Worm (Caenorhabditis elegans): ENCODE results near the gene ostf-4.
A peak's percentile ranks its signal among the peaks of the same experiment; 100 is the strongest.

The ostf-4 gene

ce11 chrIII:10293362-10293761, 25.0 kb downstream of the ostf-4 start:
- no peak for TF ChIP-seq hmbx-1 (tag; optimal IDR thresholded peaks at IDR 0.05)
- TF ChIP-seq tra-4 (tag; optimal IDR thresholded peaks at IDR 0.05): no peak
- TF ChIP-seq tbx-11 (GFP tag; IDR thresholded peaks at IDR 0.05): no peak
- TF ChIP-seq pes-1 (GFP tag; IDR thresholded peaks at IDR 0.05): no peak
- no peak for TF ChIP-seq ets-7 (tag; optimal IDR thresholded peaks at IDR 0.05)
- no peak for TF ChIP-seq ceh-13 (GFP tag; optimal IDR thresholded peaks at IDR 0.05)
- TF ChIP-seq hnd-1 (tag; optimal IDR thresholded peaks at IDR 0.05): no peak
- TF ChIP-seq sea-1 (GFP tag; conservative IDR thresholded peaks at IDR 0.05): no peak
- no peak for TF ChIP-seq hmg-4 (GFP tag; optimal IDR thresholded peaks at IDR 0.05)

DNA sequence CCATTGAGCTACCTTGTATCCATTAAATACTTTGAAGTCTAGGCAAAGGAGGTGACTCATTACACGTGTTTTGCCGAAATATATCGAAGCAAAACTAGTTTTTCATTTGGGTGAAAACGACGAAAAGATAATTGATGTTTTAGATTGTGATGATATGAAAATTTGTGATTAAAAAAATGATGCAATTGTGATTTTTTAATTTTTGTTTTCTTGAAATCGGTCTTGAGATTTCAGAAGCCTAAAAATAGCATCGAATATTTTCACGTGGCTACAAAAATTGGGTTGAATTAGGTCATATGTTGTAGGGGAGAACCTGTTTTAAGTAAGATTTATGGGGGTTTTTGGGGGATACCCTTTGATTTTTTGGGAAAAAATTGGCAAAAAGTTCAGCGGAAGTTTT, 27.8 kb downstream of the ostf-4 start:
- no peak for TF ChIP-seq hnd-1 (tag; optimal IDR thresholded peaks at IDR 0.05)
- TF ChIP-seq aly-1 (tag; optimal IDR thresholded peaks at IDR 0.05): no peak
- no peak for TF ChIP-seq ceh-13 (GFP tag; optimal IDR thresholded peaks at IDR 0.05)
- TF ChIP-seq hmg-4 (GFP tag; optimal IDR thresholded peaks at IDR 0.05): no peak
- TF ChIP-seq B0310.2 (tag; optimal IDR thresholded peaks at IDR 0.05): no peak
- no peak for TF ChIP-seq ama-1 (optimal IDR thresholded peaks at IDR 0.05)
- TF ChIP-seq flt-1 (GFP tag; IDR thresholded peaks at IDR 0.05): no peak
- TF ChIP-seq sea-1 (GFP tag; conservative IDR thresholded peaks at IDR 0.05): no peak
- TF ChIP-seq ceh-36 (tag; optimal IDR thresholded peaks at IDR 0.05): no peak
- TF ChIP-seq tbx-37 (GFP tag; conservative IDR thresholded peaks at IDR 0.05): no peak
- TF ChIP-seq scrt-1 (GFP tag; IDR thresholded peaks at IDR 0.05): no peak
- TF ChIP-seq ets-7 (tag; optimal IDR thresholded peaks at IDR 0.05): no peak
- no peak for TF ChIP-seq hmbx-1 (tag; optimal IDR thresholded peaks at IDR 0.05)
- no peak for TF ChIP-seq tbx-11 (GFP tag; IDR thresholded peaks at IDR 0.05)
- no peak for TF ChIP-seq F13C5.2 (tag; optimal IDR thresholded peaks at IDR 0.05)

DNA sequence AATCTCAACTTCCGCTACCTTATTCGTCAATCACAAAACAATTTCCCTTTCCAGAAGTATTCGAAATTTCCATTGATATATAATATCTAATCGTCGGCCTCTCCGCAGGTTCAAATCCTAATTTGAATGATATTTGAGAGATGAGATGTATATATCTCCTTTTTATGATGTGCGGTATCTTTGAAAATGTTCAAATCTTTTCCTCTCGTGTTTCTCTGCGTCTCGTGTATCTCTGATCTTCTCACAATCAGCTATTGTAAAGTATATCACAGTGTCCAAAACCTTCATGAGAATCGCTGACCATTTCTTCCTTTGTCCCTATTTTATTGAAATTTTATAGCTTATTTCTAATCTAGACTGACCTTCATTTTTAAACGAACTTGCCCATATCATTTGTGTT, 28.6 kb downstream of the ostf-4 start:
- TF ChIP-seq ets-7 (tag; optimal IDR thresholded peaks at IDR 0.05) (no peak), sea-1 (GFP tag; conservative IDR thresholded peaks at IDR 0.05) (no peak), tra-4 (tag; optimal IDR thresholded peaks at IDR 0.05) (no peak), scrt-1 (GFP tag; IDR thresholded peaks at IDR 0.05) (no peak), ceh-36 (tag; optimal IDR thresholded peaks at IDR 0.05) (no peak), F13C5.2 (tag; optimal IDR thresholded peaks at IDR 0.05) (no peak), pes-1 (GFP tag; IDR thresholded peaks at IDR 0.05) (no peak), ama-1 (optimal IDR thresholded peaks at IDR 0.05) (no peak)

ce11 chrIII:10285623-10286022, 32.7 kb downstream of the ostf-4 start, which contains the start of gene K10G9.2:
TSS of gene K10G9.2 (plus strand) at chrIII:10285923.
- TF ChIP-seq ets-7 (tag; optimal IDR thresholded peaks at IDR 0.05): no peak
- TF ChIP-seq flt-1 (GFP tag; IDR thresholded peaks at IDR 0.05): no peak
- no peak for TF ChIP-seq sea-1 (GFP tag; conservative IDR thresholded peaks at IDR 0.05)
- TF ChIP-seq ceh-13 (GFP tag; optimal IDR thresholded peaks at IDR 0.05): no peak
- no peak for TF ChIP-seq F13C5.2 (tag; optimal IDR thresholded peaks at IDR 0.05)
- no peak for TF ChIP-seq hnd-1 (tag; optimal IDR thresholded peaks at IDR 0.05)

- TF ChIP-seq sea-1 (GFP tag; conservative IDR thresholded peaks at IDR 0.05): no peak
- no peak for TF ChIP-seq tbx-11 (GFP tag; IDR thresholded peaks at IDR 0.05)
- TF ChIP-seq tra-4 (tag; optimal IDR thresholded peaks at IDR 0.05): no peak
- no peak for TF ChIP-seq hmg-4 (GFP tag; optimal IDR thresholded peaks at IDR 0.05)
- TF ChIP-seq B0310.2 (tag; optimal IDR thresholded peaks at IDR 0.05): no peak
- no peak for TF ChIP-seq ceh-13 (GFP tag; optimal IDR thresholded peaks at IDR 0.05)
- TF ChIP-seq pes-1 (GFP tag; IDR thresholded peaks at IDR 0.05): no peak
- TF ChIP-seq ets-7 (tag; optimal IDR thresholded peaks at IDR 0.05): no peak
- no peak for TF ChIP-seq flt-1 (GFP tag; IDR thresholded peaks at IDR 0.05)
- no peak for TF ChIP-seq F13C5.2 (tag; optimal IDR thresholded peaks at IDR 0.05)
- TF ChIP-seq ama-1 (optimal IDR thresholded peaks at IDR 0.05): no peak
Measured at ce11 chrIII:10284214-10284613, 34.1 kb downstream of the ostf-4 start.

DNA sequence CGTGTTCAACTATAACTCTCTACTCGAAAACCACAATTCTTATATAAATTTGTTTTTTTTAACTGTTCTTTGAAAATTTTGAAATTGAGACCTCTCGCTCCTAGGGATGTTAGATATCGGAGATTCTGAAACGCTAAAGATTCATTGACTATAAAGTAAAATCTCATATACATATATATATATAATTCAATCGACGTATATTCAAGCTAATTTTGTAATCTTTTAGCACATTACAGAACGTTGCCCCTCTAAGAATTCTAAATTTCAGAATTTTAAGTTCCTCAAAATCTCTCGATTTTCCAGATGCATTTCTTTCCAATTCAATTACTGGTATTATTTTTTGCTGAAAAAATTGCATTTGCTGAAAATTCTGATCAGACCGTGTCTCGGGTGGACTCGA, 39.5 kb downstream of the ostf-4 start, which contains the start of gene pad-2:
Gene pad-2, plus strand, starts transcription at position 301 of the 400 bp plus-strand sequence.
- no peak for TF ChIP-seq pes-1 (GFP tag; IDR thresholded peaks at IDR 0.05)
- TF ChIP-seq scrt-1 (GFP tag; IDR thresholded peaks at IDR 0.05): no peak
- TF ChIP-seq hmbx-1 (tag; optimal IDR thresholded peaks at IDR 0.05): no peak
- TF ChIP-seq tra-4 (tag; optimal IDR thresholded peaks at IDR 0.05): no peak
- TF ChIP-seq tbx-37 (GFP tag; conservative IDR thresholded peaks at IDR 0.05): no peak
- TF ChIP-seq hmg-4 (GFP tag; optimal IDR thresholded peaks at IDR 0.05): no peak
- no peak for TF ChIP-seq sea-1 (GFP tag; conservative IDR thresholded peaks at IDR 0.05)
- TF ChIP-seq hnd-1 (tag; optimal IDR thresholded peaks at IDR 0.05): no peak
- no peak for TF ChIP-seq F13C5.2 (tag; optimal IDR thresholded peaks at IDR 0.05)
- no peak for TF ChIP-seq tbx-11 (GFP tag; IDR thresholded peaks at IDR 0.05)
- TF ChIP-seq ceh-36 (tag; optimal IDR thresholded peaks at IDR 0.05): no peak
- TF ChIP-seq aly-1 (tag; optimal IDR thresholded peaks at IDR 0.05): no peak
- TF ChIP-seq ets-7 (tag; optimal IDR thresholded peaks at IDR 0.05): no peak
- no peak for TF ChIP-seq ama-1 (optimal IDR thresholded peaks at IDR 0.05)
- TF ChIP-seq ceh-13 (GFP tag; optimal IDR thresholded peaks at IDR 0.05): no peak
- TF ChIP-seq flt-1 (GFP tag; IDR thresholded peaks at IDR 0.05): no peak
- TF ChIP-seq B0310.2 (tag; optimal IDR thresholded peaks at IDR 0.05): no peak

DNA sequence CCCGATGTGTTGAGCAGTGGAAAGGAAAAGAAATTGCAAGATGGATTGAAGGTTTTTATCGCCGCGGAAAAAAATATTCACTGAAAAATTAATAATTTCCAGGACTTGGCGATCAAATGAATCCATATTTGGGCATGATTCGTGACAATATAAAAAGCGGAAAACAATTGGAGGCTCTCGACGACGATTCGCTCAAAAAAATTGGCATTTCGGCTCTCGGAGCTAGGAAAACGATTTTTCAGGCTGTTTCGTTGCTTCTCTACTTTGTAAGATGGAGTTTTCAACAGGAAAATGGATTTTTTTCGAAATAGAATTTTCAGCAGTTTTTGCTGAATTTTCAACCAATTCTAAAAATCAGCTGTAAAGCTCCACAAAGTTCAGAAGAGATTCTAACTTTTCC, 46.6 kb downstream of the ostf-4 start:
- TF ChIP-seq ceh-36 (tag; optimal IDR thresholded peaks at IDR 0.05) (no peak), hmg-4 (GFP tag; optimal IDR thresholded peaks at IDR 0.05) (no peak), B0310.2 (tag; optimal IDR thresholded peaks at IDR 0.05) (no peak), tbx-11 (GFP tag; IDR thresholded peaks at IDR 0.05) (no peak), tbx-37 (GFP tag; conservative IDR thresholded peaks at IDR 0.05) (no peak), ets-7 (tag; optimal IDR thresholded peaks at IDR 0.05) (no peak), scrt-1 (GFP tag; IDR thresholded peaks at IDR 0.05) (no peak), aly-1 (tag; optimal IDR thresholded peaks at IDR 0.05) (no peak), ceh-13 (GFP tag; optimal IDR thresholded peaks at IDR 0.05) (no peak), hmbx-1 (tag; optimal IDR thresholded peaks at IDR 0.05) (no peak), hnd-1 (tag; optimal IDR thresholded peaks at IDR 0.05) (no peak), F13C5.2 (tag; optimal IDR thresholded peaks at IDR 0.05) (no peak)

DNA sequence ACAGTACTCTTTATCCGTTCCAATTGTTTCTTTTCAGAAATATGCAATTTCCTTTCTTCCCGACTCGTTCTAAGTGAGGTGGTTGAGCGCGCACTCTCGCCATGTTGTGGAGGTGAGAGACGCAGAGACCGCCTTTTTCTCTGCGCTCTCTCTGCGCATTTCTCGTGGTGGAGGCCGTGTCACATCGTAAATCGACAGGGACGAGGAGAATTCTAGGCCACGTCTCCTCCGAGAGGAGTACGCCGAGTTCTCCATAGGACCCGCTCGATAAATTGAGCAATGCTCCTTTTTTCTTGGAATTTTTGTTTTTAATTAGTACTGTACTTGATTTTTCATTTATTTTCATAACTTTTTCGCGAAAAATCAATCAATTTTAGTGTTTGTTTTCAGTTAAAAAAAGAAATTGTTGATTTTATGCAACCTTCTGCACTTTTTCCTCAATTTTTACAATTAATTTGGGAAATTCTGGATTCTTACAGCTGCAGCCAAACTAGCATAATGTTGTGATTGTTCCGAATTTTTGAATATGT, 47.5 kb downstream of the ostf-4 start, which contains the start of gene cnk-1:
Gene cnk-1, plus strand, starts transcription at position 480 of the 530 bp plus-strand sequence.
- TF ChIP-seq tra-4 (tag; optimal IDR thresholded peaks at IDR 0.05) (no peak), flt-1 (GFP tag; IDR thresholded peaks at IDR 0.05) (peak; percentile 55; the same call in 1 of the 2 replicates), hnd-1 (tag; optimal IDR thresholded peaks at IDR 0.05) (no peak), F13C5.2 (tag; optimal IDR thresholded peaks at IDR 0.05) (peak; percentile 49), tbx-11 (GFP tag; IDR thresholded peaks at IDR 0.05) (0 out of 2 replicates have a peak, but pooled peaks have one; percentile 34), ets-7 (tag; optimal IDR thresholded peaks at IDR 0.05) (no peak), hmbx-1 (tag; optimal IDR thresholded peaks at IDR 0.05) (no peak), sea-1 (GFP tag; conservative IDR thresholded peaks at IDR 0.05) (0 out of 2 replicates have a peak, but pooled peaks have one; percentile 54), aly-1 (tag; optimal IDR thresholded peaks at IDR 0.05) (no peak), pes-1 (GFP tag; IDR thresholded peaks at IDR 0.05) (peak; percentile 82), B0310.2 (tag; optimal IDR thresholded peaks at IDR 0.05) (no peak), tbx-37 (GFP tag; conservative IDR thresholded peaks at IDR 0.05) (peak; percentile 77), hmg-4 (GFP tag; optimal IDR thresholded peaks at IDR 0.05) (peak; percentile 3), scrt-1 (GFP tag; IDR thresholded peaks at IDR 0.05) (peak; percentile 63; the same call in 1 of the 2 replicates), ama-1 (optimal IDR thresholded peaks at IDR 0.05) (no peak), ceh-13 (GFP tag; optimal IDR thresholded peaks at IDR 0.05) (no peak), ceh-36 (tag; optimal IDR thresholded peaks at IDR 0.05) (no peak)
